Fruit fly (Drosophila melanogaster) whole organism, embryonic: ENCODE data around the gene CG15725.

Source experiments
- Awh ChIP-seq: fragments of 200-800 bp; sonication (Bioruptor generic); IDR thresholded peaks from 2 replicates; pipeline ENCODE4, ENCODE4 v1.3.6; 2022; ENCODE audit warnings: missing biosample characterization, missing genetic modification characterization
- CG10274 ChIP-seq: fragments of 200-800 bp; sonication (Bioruptor generic); optimal IDR thresholded peaks from 3 replicates; lab custom pipeline; 2017; ENCODE audit warnings: missing biosample characterization, mild to moderate bottlenecking, missing genetic modification characterization
- CG11398 ChIP-seq: fragments of 200-800 bp; sonication (Bioruptor generic); optimal IDR thresholded peaks from 2 replicates; lab custom pipeline; 2016; ENCODE audit warnings: missing biosample characterization, missing genetic modification characterization
- CG11456 ChIP-seq: fragments of 200-800 bp; sonication (Bioruptor generic); IDR thresholded peaks from 3 replicates; pipeline ENCODE4 v1.3.6; 2022; ENCODE audit warnings: missing biosample characterization, missing genetic modification characterization
- CG12155 ChIP-seq: fragments of 200-800 bp; sonication (Bioruptor generic); optimal IDR thresholded peaks from 3 replicates; lab custom pipeline; 2016; ENCODE audit warnings: missing biosample characterization, missing genetic modification characterization
- CG13123 ChIP-seq: fragments of 200-800 bp; sonication (Bioruptor generic); optimal IDR thresholded peaks from 2 replicates; lab custom pipeline; 2016; ENCODE audit warnings: missing biosample characterization, missing genetic modification characterization
- CG13624 ChIP-seq: fragments of 200-800 bp; sonication (Bioruptor generic); optimal IDR thresholded peaks from 2 replicates; lab custom pipeline; 2016; ENCODE audit warnings: missing biosample characterization, missing genetic modification characterization
- CG14441 ChIP-seq: fragments of 200-800 bp; sonication (Bioruptor generic); IDR thresholded peaks from 2 replicates; pipeline ENCODE4 v1.3.6; 2022; ENCODE audit warnings: missing biosample characterization, missing genetic modification characterization
- CG14710 ChIP-seq: fragments of 200-800 bp; sonication (Bioruptor generic); optimal IDR thresholded peaks from 3 replicates; lab custom pipeline; 2019; ENCODE audit warnings: missing biosample characterization, mild to moderate bottlenecking, missing genetic modification characterization, moderate library complexity
- CG15479 ChIP-seq: fragments of 200-800 bp; sonication (Bioruptor generic); optimal IDR thresholded peaks from 3 replicates; lab custom pipeline; 2019; ENCODE audit warnings: missing biosample characterization, mild to moderate bottlenecking, missing genetic modification characterization, moderate library complexity
- CG2202 ChIP-seq: fragments of 200-800 bp; sonication (Bioruptor generic); optimal IDR thresholded peaks from 2 replicates; lab custom pipeline; 2018; ENCODE audit warnings: missing biosample characterization, mild to moderate bottlenecking, missing genetic modification characterization
- CG2678 ChIP-seq: fragments of 200-800 bp; sonication (Bioruptor generic); optimal IDR thresholded peaks from 3 replicates; lab custom pipeline; 2019; ENCODE audit warnings: missing biosample characterization, mild to moderate bottlenecking, missing genetic modification characterization, moderate library complexity
- CG32772 ChIP-seq: fragments of 200-800 bp; sonication (Bioruptor generic); IDR thresholded peaks from 2 replicates; pipeline ENCODE4 v1.3.6; 2022; ENCODE audit warnings: missing biosample characterization, missing genetic modification characterization
- CG4854 ChIP-seq: fragments of 200-800 bp; sonication (Bioruptor generic); optimal IDR thresholded peaks from 2 replicates; lab custom pipeline; 2016; ENCODE audit warnings: missing biosample characterization, missing genetic modification characterization, inconsistent platforms
- CG5245 ChIP-seq: fragments of 200-800 bp; sonication (Bioruptor generic); optimal IDR thresholded peaks from 3 replicates; lab custom pipeline; 2016; ENCODE audit warnings: missing biosample characterization, missing genetic modification characterization
- CG5953 ChIP-seq: fragments of 200-800 bp; sonication (Bioruptor generic); IDR thresholded peaks from 2 replicates; pipeline ENCODE4 v1.3.6; 2022; ENCODE audit warnings: missing biosample characterization, missing genetic modification characterization
- CG6791 ChIP-seq: fragments of 200-800 bp; sonication (Bioruptor generic); IDR thresholded peaks from 3 replicates; pipeline ENCODE4 v1.3.6; 2022; ENCODE audit warnings: missing biosample characterization, missing genetic modification characterization; ENCODE audit not compliant: partially characterized antibody
- CG9797 ChIP-seq: fragments of 200-800 bp; sonication (Bioruptor generic); optimal IDR thresholded peaks from 3 replicates; lab custom pipeline; 2018; ENCODE audit warnings: missing biosample characterization, mild to moderate bottlenecking, missing genetic modification characterization
- CG9932 ChIP-seq: fragments of 200-800 bp; sonication (Bioruptor generic); IDR thresholded peaks from 2 replicates; pipeline ENCODE4 v1.3.6; 2022; ENCODE audit warnings: missing biosample characterization, missing genetic modification characterization
- Dip3 ChIP-seq: fragments of 200-800 bp; sonication (Bioruptor generic); optimal IDR thresholded peaks from 3 replicates; lab custom pipeline; 2016; ENCODE audit warnings: missing biosample characterization, missing genetic modification characterization
- Ets97D ChIP-seq: fragments of 200-800 bp; sonication (Bioruptor generic); optimal IDR thresholded peaks from 3 replicates; lab custom pipeline; 2016; ENCODE audit warnings: missing biosample characterization, missing genetic modification characterization
- Fer3 ChIP-seq: fragments of 200-800 bp; sonication (Bioruptor generic); optimal IDR thresholded peaks from 2 replicates; lab custom pipeline; 2018; ENCODE audit warnings: missing biosample characterization, mild to moderate bottlenecking, missing genetic modification characterization, moderate library complexity
- GATAe ChIP-seq: fragments of 200-800 bp; sonication (Bioruptor generic); conservative IDR thresholded peaks from 2 replicates; pipeline ENCODE4 v1.3.6; 2022; ENCODE audit warnings: missing biosample characterization, missing genetic modification characterization
- HLHmδ ChIP-seq: fragments of 200-800 bp; sonication (Bioruptor generic); optimal IDR thresholded peaks from 2 replicates; lab custom pipeline; 2018; ENCODE audit warnings: missing biosample characterization, mild to moderate bottlenecking, missing genetic modification characterization, moderate library complexity
- HmgZ ChIP-seq: fragments of 200-800 bp; sonication (Bioruptor generic); optimal IDR thresholded peaks from 2 replicates; lab custom pipeline; 2018; ENCODE audit warnings: missing biosample characterization, mild to moderate bottlenecking, missing genetic modification characterization
- Jarid2 ChIP-seq: fragments of 200-800 bp; sonication (Bioruptor generic); optimal IDR thresholded peaks from 3 replicates; lab custom pipeline; 2017; ENCODE audit warnings: mild to moderate bottlenecking, missing biosample characterization, missing genetic modification reagents, missing genetic modification characterization
- Lim3 ChIP-seq: fragments of 200-800 bp; sonication (Bioruptor generic); IDR thresholded peaks from 2 replicates; pipeline ENCODE4 v1.3.6; 2022; ENCODE audit warnings: missing biosample characterization, missing genetic modification characterization
- Med ChIP-seq: fragments of 200-800 bp; sonication (Bioruptor generic); peaks from one replicate; lab custom pipeline; 2016; ENCODE audit warnings: missing biosample characterization, missing genetic modification characterization, mild to moderate bottlenecking, inconsistent platforms, moderate library complexity
- NC2β ChIP-seq: fragments of 200-800 bp; sonication (Bioruptor generic); optimal IDR thresholded peaks from 2 replicates; lab custom pipeline; 2016; ENCODE audit warnings: missing biosample characterization, missing genetic modification characterization
- NK7.1 ChIP-seq: fragments of 200-800 bp; sonication (Bioruptor generic); optimal IDR thresholded peaks from 3 replicates; lab custom pipeline; 2016; ENCODE audit warnings: missing biosample characterization, missing genetic modification characterization
- Oli ChIP-seq: fragments of 200-800 bp; sonication (Bioruptor generic); optimal IDR thresholded peaks from 2 replicates; lab custom pipeline; 2018; ENCODE audit warnings: missing biosample characterization, mild to moderate bottlenecking, missing genetic modification characterization, moderate library complexity
- Optix ChIP-seq: fragments of 200-800 bp; sonication (Bioruptor generic); IDR thresholded peaks from 3 replicates; pipeline ENCODE4 v1.3.6; 2022; ENCODE audit warnings: missing biosample characterization, missing genetic modification characterization
- Pdp1 ChIP-seq, 2 experiments: fragments of 200-800 bp; sonication (Bioruptor generic); optimal IDR thresholded peaks; 3 replicates each; lab custom pipeline; 2016; ENCODE audit warnings: missing biosample characterization in 2 of 2, missing genetic modification characterization in 2 of 2, mild to moderate bottlenecking in 1 of 2, moderate library complexity in 1 of 2
- ap ChIP-seq: fragments of 200-800 bp; sonication (Bioruptor generic); IDR thresholded peaks from 2 replicates; pipeline ENCODE4 v1.3.6; 2022; ENCODE audit warnings: missing biosample characterization, missing genetic modification characterization
- bigmax ChIP-seq: fragments of 200-800 bp; sonication (Bioruptor generic); optimal IDR thresholded peaks from 2 replicates; lab custom pipeline; 2018; ENCODE audit warnings: missing biosample characterization, mild to moderate bottlenecking, missing genetic modification characterization
- btn ChIP-seq: fragments of 200-800 bp; sonication (Bioruptor generic); optimal IDR thresholded peaks from 2 replicates; lab custom pipeline; 2016; ENCODE audit warnings: missing biosample characterization, missing genetic modification characterization
- dmrt11E ChIP-seq: fragments of 200-800 bp; sonication (Bioruptor generic); optimal IDR thresholded peaks from 3 replicates; lab custom pipeline; 2018; ENCODE audit warnings: missing biosample characterization, mild to moderate bottlenecking, missing genetic modification characterization, moderate library complexity
- gsb ChIP-seq: fragments of 200-800 bp; sonication (Bioruptor generic); IDR thresholded peaks from 2 replicates; pipeline ENCODE4 v1.3.6; 2022; ENCODE audit warnings: missing biosample characterization, missing genetic modification characterization
- hkb ChIP-seq, 2 experiments: fragments of 200-800 bp in 1 of 2; fragments of >200 bp in 1 of 2; sonication (Bioruptor generic) in 1 of 2; IDR thresholded peaks in 1 of 2; optimal IDR thresholded peaks in 1 of 2; 2 replicates each; pipeline versions ENCODE4 v1.3.6 to Lab custom; 2017 to 2022; ENCODE audit warnings: missing biosample characterization in 1 of 2, missing genetic modification characterization in 1 of 2
- kay ChIP-seq: fragments of 200-800 bp; sonication (Bioruptor generic); optimal IDR thresholded peaks from 2 replicates; lab custom pipeline; 2016; ENCODE audit warnings: missing biosample characterization, missing genetic modification characterization
- maf-S ChIP-seq: fragments of 200-800 bp; sonication (Bioruptor generic); optimal IDR thresholded peaks from 2 replicates; lab custom pipeline; 2016; ENCODE audit warnings: missing biosample characterization, missing genetic modification characterization
- nerfin-1 ChIP-seq: fragments of 200-800 bp; sonication (Bioruptor generic); optimal IDR thresholded peaks from 3 replicates; lab custom pipeline; 2019; ENCODE audit warnings: missing biosample characterization, mild to moderate bottlenecking, missing genetic modification characterization, moderate library complexity
- schlank ChIP-seq: fragments of 200-800 bp; sonication (Bioruptor generic); optimal IDR thresholded peaks from 2 replicates; lab custom pipeline; 2018; ENCODE audit warnings: missing biosample characterization, mild to moderate bottlenecking, missing genetic modification characterization
- sens-2 ChIP-seq: fragments of 200-800 bp; sonication (Bioruptor generic); IDR thresholded peaks from 2 replicates; pipeline ENCODE4 v1.3.6; 2022; ENCODE audit warnings: missing biosample characterization, missing genetic modification characterization
- sisA ChIP-seq: fragments of 200-800 bp; sonication (Bioruptor generic); IDR thresholded peaks from 2 replicates; pipeline ENCODE4 v1.3.6; 2022; ENCODE audit warnings: missing biosample characterization, missing genetic modification characterization
- tin ChIP-seq: fragments of 200-800 bp; sonication (Bioruptor generic); optimal IDR thresholded peaks from 3 replicates; lab custom pipeline; 2016; ENCODE audit warnings: missing biosample characterization, missing genetic modification characterization
- trh ChIP-seq: fragments of 200-800 bp; sonication (Bioruptor generic); optimal IDR thresholded peaks from 2 replicates; lab custom pipeline; 2016; ENCODE audit warnings: missing biosample characterization, missing genetic modification characterization
- ttk ChIP-seq: fragments of 200-800 bp; sonication (Bioruptor generic); IDR thresholded peaks from 2 replicates; pipeline ENCODE4 v2.1.2; 2022; ENCODE audit warnings: missing biosample characterization, missing genetic modification characterization

The CG15725 gene

DNA sequence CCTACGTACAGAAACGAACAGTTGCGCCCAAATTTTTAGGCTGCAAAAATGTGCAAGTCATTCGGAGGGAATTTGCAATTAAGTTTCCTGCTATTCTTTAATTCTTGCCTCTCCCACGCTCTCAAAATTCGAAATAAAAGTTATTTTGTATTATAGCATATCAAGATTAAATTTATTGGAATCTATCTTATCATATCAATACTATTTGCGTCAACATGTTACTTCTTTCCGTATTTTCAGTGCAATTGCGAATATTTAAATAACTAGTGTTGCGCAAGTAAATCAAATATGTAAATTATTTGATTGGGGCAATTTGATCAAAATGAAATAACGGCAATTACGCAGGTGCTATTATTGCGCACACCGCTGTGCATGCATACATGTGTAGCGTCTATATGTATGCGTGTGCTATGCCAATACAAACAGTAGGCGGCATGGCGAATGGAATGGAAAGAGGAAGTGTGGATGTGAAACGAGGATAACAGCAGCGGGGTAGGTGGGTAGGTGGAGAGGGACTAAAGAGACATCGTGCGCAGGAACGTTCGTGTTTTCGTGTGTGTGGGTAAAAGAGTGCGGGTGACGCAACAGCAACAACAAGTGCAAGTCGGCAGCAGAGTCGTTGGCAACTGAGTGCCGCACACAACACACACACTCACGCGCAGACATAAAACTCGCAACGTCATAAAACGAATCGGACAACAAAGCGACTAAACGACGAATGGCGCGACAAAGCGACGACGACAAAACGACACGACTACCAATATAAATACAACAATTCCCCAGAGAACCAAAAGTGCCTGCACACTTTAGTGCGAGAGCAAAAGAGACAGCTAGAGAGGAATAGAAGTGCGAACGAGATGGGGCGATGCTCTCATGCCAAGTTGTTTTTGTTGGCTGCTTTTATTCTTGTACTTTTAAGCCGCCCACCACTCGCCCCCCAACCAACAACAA lies 30.1 kb downstream of the CG15725 start (continued):
- TF ChIP-seq NC2β (GFP tag; lab: Kevin White, UChicago) (peak; percentile 85), ttk (GFP tag; lab: Robert Waterston, UW) (peak; percentile 68; the same call in 1 of the 2 replicates), Fer3 (peak; percentile 88), dmrt11E (tag; lab: Kevin White, UChicago) (peak; percentile 95), CG32772 (GFP tag; lab: Robert Waterston, UW) (peak; percentile 76), CG13624 (GFP tag; lab: Kevin White, UChicago) (peak; percentile 88), Lim3 (GFP tag; lab: Robert Waterston, UW) (0 out of 2 replicates have a peak, but pooled peaks have one; percentile 22), CG4854 (GFP tag; lab: Kevin White, UChicago) (peak; percentile 91), CG9932 (GFP tag; lab: Robert Waterston, UW) (peak; percentile 79), btn (GFP tag; lab: Kevin White, UChicago) (peak; percentile 69), CG14710 (peak; percentile 95), CG5953 (GFP tag; lab: Robert Waterston, UW) (0 out of 2 replicates have a peak, but pooled peaks have one; percentile 41), CG2202 (tag; lab: Kevin White, UChicago) (peak; percentile 83), CG12155 (GFP tag; lab: Kevin White, UChicago) (peak; percentile 90), CG14441 (GFP tag; lab: Robert Waterston, UW) (peak; percentile 80), nerfin-1 (tag; lab: Kevin White, UChicago) (peak; percentile 87), CG10274 (GFP tag; lab: Kevin White, UChicago) (peak; percentile 91), NK7.1 (GFP tag; lab: Kevin White, UChicago) (peak; percentile 91), CG15479 (GFP tag; lab: Kevin White, UChicago) (peak; percentile 94), hkb (optimal IDR thresholded peaks at IDR 0.05; lab: Kevin White, UChicago) (no peak), hkb (GFP tag; IDR thresholded peaks at IDR 0.05; lab: Robert Waterston, UW) (peak; percentile 83), HmgZ (tag; lab: Kevin White, UChicago) (peak; percentile 91), Pdp1 (GFP tag; optimal IDR thresholded peaks at IDR 0.05; lab: Kevin White, UChicago) (peak; percentile 95 to 98), bigmax (GFP tag; lab: Kevin White, UChicago) (no peak), tin (GFP tag; lab: Kevin White, UChicago) (peak; percentile 90), CG5245 (peak; percentile 89), Med (GFP tag; lab: Kevin White, UChicago) (peak; percentile 97), GATAe (0 out of 2 replicates have a peak, but pooled peaks have one; percentile 36), maf-S (GFP tag; lab: Kevin White, UChicago) (peak; percentile 90), ap (GFP tag; lab: Robert Waterston, UW) (no peak; the same call in none of the 2 replicates), Dip3 (peak; percentile 88), trh (GFP tag; lab: Kevin White, UChicago) (peak; percentile 90), CG11456 (GFP tag; lab: Robert Waterston, UW) (peak; percentile 81), CG13123 (GFP tag; lab: Kevin White, UChicago) (peak; percentile 89), Awh (GFP tag; lab: Robert Waterston, UW) (peak; percentile 58; the same call in 1 of the 2 replicates), schlank (tag; lab: Kevin White, UChicago) (peak; percentile 87), CG6791 (GFP tag; lab: Robert Waterston, UW) (no peak), Optix (GFP tag; lab: Robert Waterston, UW) (peak; percentile 73; the same call in 1 of the 3 replicates), Oli (peak; percentile 97), HLHmδ (GFP tag; lab: Kevin White, UChicago) (no peak), sens-2 (peak; percentile 15; the same call in 1 of the 2 replicates), Ets97D (GFP tag; lab: Kevin White, UChicago) (peak; percentile 67), gsb (GFP tag; lab: Robert Waterston, UW) (peak; percentile 88), Jarid2 (GFP tag; lab: Kevin White, UChicago) (peak; percentile 79), CG11398 (GFP tag; lab: Kevin White, UChicago) (peak; percentile 57), CG9797 (GFP tag; lab: Kevin White, UChicago) (peak; percentile 22), sisA (peak; percentile 83), kay (GFP tag; lab: Kevin White, UChicago) (peak; percentile 87), CG2678 (peak; percentile 98)
